Worm (Caenorhabditis elegans): ENCODE results near the gene F23H12.3.

F23H12.3 gene

DNA sequence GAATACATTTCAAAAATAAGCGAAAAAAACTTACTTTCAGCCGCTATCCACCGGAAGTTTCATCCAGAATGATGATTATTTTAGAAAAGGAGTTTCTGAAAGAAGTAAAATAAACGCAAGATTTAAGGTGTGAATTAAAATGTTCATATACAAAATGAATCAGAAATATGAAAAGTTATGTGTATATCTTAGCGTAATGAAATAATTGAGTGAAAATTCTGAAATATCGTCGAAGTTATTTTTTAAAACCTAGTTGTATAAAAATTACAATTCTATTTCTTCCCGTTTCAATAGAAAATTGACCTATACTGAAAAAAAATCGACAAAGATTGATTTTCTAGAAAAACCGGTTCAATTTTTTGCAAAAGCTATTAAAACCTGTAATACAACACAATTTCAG, 7.1 kb upstream of the F23H12.3 start, which contains the start of gene twk-13:
twk-13 (minus strand) TSS at position 101 of the 400 bp plus-strand sequence.
- TF ChIP-seq aly-1 (tag; optimal IDR thresholded peaks at IDR 0.05) (no peak), pes-1 (GFP tag; IDR thresholded peaks at IDR 0.05) (no peak), B0310.2 (tag; optimal IDR thresholded peaks at IDR 0.05) (no peak), hmg-4 (GFP tag; optimal IDR thresholded peaks at IDR 0.05) (no peak), hmbx-1 (tag; optimal IDR thresholded peaks at IDR 0.05) (no peak), hnd-1 (tag; optimal IDR thresholded peaks at IDR 0.05) (no peak), ceh-13 (GFP tag; optimal IDR thresholded peaks at IDR 0.05) (no peak), ceh-36 (tag; optimal IDR thresholded peaks at IDR 0.05) (no peak), tbx-11 (GFP tag; IDR thresholded peaks at IDR 0.05) (no peak), flt-1 (GFP tag; IDR thresholded peaks at IDR 0.05) (no peak), F13C5.2 (tag; optimal IDR thresholded peaks at IDR 0.05) (no peak), tbx-37 (GFP tag; conservative IDR thresholded peaks at IDR 0.05) (no peak), ets-7 (tag; optimal IDR thresholded peaks at IDR 0.05) (no peak), tra-4 (tag; optimal IDR thresholded peaks at IDR 0.05) (no peak)

DNA sequence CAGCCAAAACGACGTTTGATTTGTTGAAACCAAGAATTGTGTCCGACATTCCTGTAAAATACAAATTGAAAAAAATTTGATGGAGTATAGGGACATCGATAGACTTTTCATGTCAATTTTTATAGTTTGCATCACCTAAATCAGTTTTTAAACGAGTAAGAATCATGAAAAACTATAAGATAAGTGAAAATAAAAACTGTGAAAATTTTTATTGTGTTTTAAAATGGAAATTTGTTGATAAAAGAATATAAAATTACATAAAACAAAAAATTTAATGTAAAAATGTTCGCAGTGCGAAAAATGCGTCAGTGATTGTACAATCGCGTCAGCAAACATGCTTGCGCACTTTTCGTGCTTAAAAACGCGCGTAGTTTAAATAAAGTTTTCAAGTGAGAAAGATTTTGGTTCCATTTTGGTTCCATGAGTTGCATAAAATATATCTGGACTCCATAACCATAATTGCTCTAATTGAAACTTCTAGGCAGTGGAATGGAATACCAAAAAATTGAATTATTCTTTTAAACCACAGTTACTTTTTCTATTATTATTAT, 1.5 kb upstream of the F23H12.3 start, which contains the start of gene tomm-20:
tomm-20 (minus strand) TSS at position 51 of the 551 bp plus-strand sequence.
- no peak for TF ChIP-seq sea-1 (GFP tag; conservative IDR thresholded peaks at IDR 0.05)
- TF ChIP-seq B0310.2 (tag; optimal IDR thresholded peaks at IDR 0.05) = no peak
- peak; percentile 29 for TF ChIP-seq hnd-1 (tag; optimal IDR thresholded peaks at IDR 0.05)
- TF ChIP-seq scrt-1 (GFP tag; IDR thresholded peaks at IDR 0.05) = peak; percentile 72
- TF ChIP-seq tra-4 (tag; optimal IDR thresholded peaks at IDR 0.05) = no peak
- no peak for TF ChIP-seq hmg-4 (GFP tag; optimal IDR thresholded peaks at IDR 0.05)
- TF ChIP-seq ceh-36 (tag; optimal IDR thresholded peaks at IDR 0.05) = peak; percentile 36
- no peak for TF ChIP-seq ama-1 (optimal IDR thresholded peaks at IDR 0.05)
- peak; percentile 65; the same call in 1 of the 2 replicates for TF ChIP-seq flt-1 (GFP tag; IDR thresholded peaks at IDR 0.05)
- peak; percentile 2 for TF ChIP-seq hmbx-1 (tag; optimal IDR thresholded peaks at IDR 0.05)
- TF ChIP-seq aly-1 (tag; optimal IDR thresholded peaks at IDR 0.05) = no peak
- TF ChIP-seq F13C5.2 (tag; optimal IDR thresholded peaks at IDR 0.05) = peak; percentile 91
- peak; percentile 60; the same call in 1 of the 2 replicates for TF ChIP-seq pes-1 (GFP tag; IDR thresholded peaks at IDR 0.05)
- peak; percentile 2 for TF ChIP-seq ceh-13 (GFP tag; optimal IDR thresholded peaks at IDR 0.05)
- TF ChIP-seq tbx-37 (GFP tag; conservative IDR thresholded peaks at IDR 0.05) = peak; percentile 50; the same call in 1 of the 2 replicates
- no peak for TF ChIP-seq ets-7 (tag; optimal IDR thresholded peaks at IDR 0.05)
- peak; percentile 76 for TF ChIP-seq tbx-11 (GFP tag; IDR thresholded peaks at IDR 0.05)

DNA sequence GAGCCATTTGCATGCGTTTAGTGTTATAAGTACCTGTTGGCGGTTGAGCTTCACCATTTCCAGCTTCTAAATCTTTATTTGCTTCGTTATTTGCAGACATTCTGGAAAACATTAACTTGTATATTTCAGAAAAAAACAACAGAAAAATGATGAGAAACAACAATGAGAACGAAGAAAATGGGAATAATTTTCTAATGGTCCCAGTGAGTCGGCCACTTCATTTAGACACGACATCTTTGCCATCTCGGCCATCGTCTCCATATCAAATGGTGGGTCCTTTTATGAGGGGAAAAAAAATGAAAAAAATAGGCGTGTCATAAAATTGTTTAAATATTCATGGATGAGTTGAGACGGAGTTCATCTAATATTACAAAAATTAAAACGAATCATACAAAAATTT, 863 bp downstream of the F23H12.3 start, which contains the start of gene snb-2:
snb-2 (minus strand) TSS at position 101 of the 400 bp plus-strand sequence.
- TF ChIP-seq tbx-11 (GFP tag; IDR thresholded peaks at IDR 0.05) (no peak), pes-1 (GFP tag; IDR thresholded peaks at IDR 0.05) (no peak), ama-1 (optimal IDR thresholded peaks at IDR 0.05) (no peak), tra-4 (tag; optimal IDR thresholded peaks at IDR 0.05) (no peak), F13C5.2 (tag; optimal IDR thresholded peaks at IDR 0.05) (no peak), B0310.2 (tag; optimal IDR thresholded peaks at IDR 0.05) (no peak), ceh-13 (GFP tag; optimal IDR thresholded peaks at IDR 0.05) (no peak), flt-1 (GFP tag; IDR thresholded peaks at IDR 0.05) (no peak), hmbx-1 (tag; optimal IDR thresholded peaks at IDR 0.05) (no peak), ets-7 (tag; optimal IDR thresholded peaks at IDR 0.05) (no peak), ceh-36 (tag; optimal IDR thresholded peaks at IDR 0.05) (no peak), sea-1 (GFP tag; conservative IDR thresholded peaks at IDR 0.05) (no peak), hmg-4 (GFP tag; optimal IDR thresholded peaks at IDR 0.05) (no peak), hnd-1 (tag; optimal IDR thresholded peaks at IDR 0.05) (no peak)

DNA sequence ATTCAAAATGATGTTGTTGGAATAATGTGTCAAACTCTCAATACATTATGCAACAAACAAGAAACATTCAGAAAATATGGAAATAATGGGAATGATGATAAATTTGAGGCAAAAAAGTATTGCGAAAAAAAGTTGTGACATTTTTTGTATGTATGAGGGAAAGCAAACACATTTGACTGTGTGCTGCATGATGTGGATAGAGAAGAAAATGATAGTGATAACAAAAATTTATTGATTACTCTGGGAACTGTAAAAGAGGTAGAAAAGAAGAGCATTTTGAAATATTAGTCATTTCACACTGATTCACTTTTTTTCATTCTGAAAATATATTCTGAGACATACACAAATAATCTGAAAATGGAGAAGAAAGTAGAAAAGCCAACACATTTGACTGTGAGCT, 2.9 kb downstream of the F23H12.3 start:
- TF ChIP-seq F13C5.2 (tag; optimal IDR thresholded peaks at IDR 0.05) = no peak
- TF ChIP-seq sea-1 (GFP tag; conservative IDR thresholded peaks at IDR 0.05) = no peak
- no peak for TF ChIP-seq tbx-37 (GFP tag; conservative IDR thresholded peaks at IDR 0.05)
- no peak for TF ChIP-seq tra-4 (tag; optimal IDR thresholded peaks at IDR 0.05)
- no peak for TF ChIP-seq ama-1 (optimal IDR thresholded peaks at IDR 0.05)
- no peak for TF ChIP-seq flt-1 (GFP tag; IDR thresholded peaks at IDR 0.05)
- TF ChIP-seq ceh-36 (tag; optimal IDR thresholded peaks at IDR 0.05) = no peak
- TF ChIP-seq scrt-1 (GFP tag; IDR thresholded peaks at IDR 0.05) = no peak
- no peak for TF ChIP-seq tbx-11 (GFP tag; IDR thresholded peaks at IDR 0.05)
- TF ChIP-seq ets-7 (tag; optimal IDR thresholded peaks at IDR 0.05) = no peak
- no peak for TF ChIP-seq ceh-13 (GFP tag; optimal IDR thresholded peaks at IDR 0.05)
- no peak for TF ChIP-seq hmbx-1 (tag; optimal IDR thresholded peaks at IDR 0.05)
- no peak for TF ChIP-seq B0310.2 (tag; optimal IDR thresholded peaks at IDR 0.05)
- TF ChIP-seq hmg-4 (GFP tag; optimal IDR thresholded peaks at IDR 0.05) = no peak
- no peak for TF ChIP-seq hnd-1 (tag; optimal IDR thresholded peaks at IDR 0.05)
- no peak for TF ChIP-seq pes-1 (GFP tag; IDR thresholded peaks at IDR 0.05)
- no peak for TF ChIP-seq aly-1 (tag; optimal IDR thresholded peaks at IDR 0.05)

DNA sequence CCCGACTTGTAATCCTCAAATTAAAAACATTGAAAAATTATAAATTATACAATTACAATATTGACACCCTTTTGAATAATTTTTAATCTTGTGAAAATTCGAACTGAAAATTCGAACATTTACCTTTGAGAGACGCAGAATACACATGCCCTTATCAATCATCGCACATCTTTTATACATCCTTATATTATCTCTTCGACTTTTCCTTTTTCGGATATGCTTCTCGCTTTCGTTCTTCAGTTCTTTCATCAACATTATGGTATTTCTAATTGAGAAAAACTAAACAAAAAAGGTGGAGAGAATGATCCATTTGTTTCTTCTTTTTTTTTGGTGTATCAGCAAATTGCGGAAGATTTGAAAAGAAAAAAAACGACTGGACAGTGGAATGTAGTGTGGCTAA, 4.4 kb downstream of the F23H12.3 start:
- TF ChIP-seq ceh-13 (GFP tag; optimal IDR thresholded peaks at IDR 0.05) (no peak), hnd-1 (tag; optimal IDR thresholded peaks at IDR 0.05) (no peak), B0310.2 (tag; optimal IDR thresholded peaks at IDR 0.05) (no peak)

DNA sequence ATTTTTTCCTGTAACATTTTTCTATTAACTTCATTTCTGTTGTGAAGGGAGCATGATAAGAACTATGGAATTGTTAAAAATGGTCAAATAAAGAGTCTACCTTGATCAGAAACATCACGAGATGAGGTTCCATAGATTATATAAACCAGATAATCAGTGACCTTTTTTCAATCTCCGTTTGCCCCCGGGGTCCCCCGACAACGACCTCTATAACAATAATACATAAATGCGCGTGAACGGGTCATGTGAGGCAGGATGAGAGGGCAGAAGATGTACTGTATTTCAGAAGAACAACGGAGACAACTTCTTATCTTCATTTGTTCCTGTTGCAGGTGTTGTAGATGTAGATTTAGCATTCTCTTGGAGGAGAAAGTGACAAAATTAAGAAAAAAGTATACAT, 6.9 kb downstream of the F23H12.3 start:
- no peak for TF ChIP-seq scrt-1 (GFP tag; IDR thresholded peaks at IDR 0.05)
- no peak for TF ChIP-seq tra-4 (tag; optimal IDR thresholded peaks at IDR 0.05)
- no peak for TF ChIP-seq ets-7 (tag; optimal IDR thresholded peaks at IDR 0.05)
- no peak for TF ChIP-seq F13C5.2 (tag; optimal IDR thresholded peaks at IDR 0.05)
- TF ChIP-seq flt-1 (GFP tag; IDR thresholded peaks at IDR 0.05) = no peak
- no peak for TF ChIP-seq sea-1 (GFP tag; conservative IDR thresholded peaks at IDR 0.05)

DNA sequence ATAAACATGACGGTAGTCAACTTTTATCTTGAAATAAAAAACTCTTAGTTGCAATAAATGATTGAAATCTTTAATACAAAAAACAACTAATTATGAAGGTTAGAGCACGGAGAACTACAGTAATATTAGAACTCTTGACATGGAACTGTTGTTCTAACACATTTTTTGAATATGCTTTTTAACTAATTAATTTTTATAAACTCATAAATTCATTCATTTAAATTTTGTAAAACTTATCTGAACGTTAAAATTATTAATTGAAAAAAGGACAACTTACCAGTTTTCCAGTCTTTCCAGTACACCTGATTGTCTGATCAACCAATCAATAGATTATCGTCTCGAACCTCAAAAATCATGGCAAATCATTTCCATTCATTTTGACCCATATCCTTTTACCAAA, 7.5 kb downstream of the F23H12.3 start, which contains the start of gene sqt-3:
sqt-3 (plus strand) TSS at position 301 of the 400 bp plus-strand sequence.
- TF ChIP-seq ceh-13 (GFP tag; optimal IDR thresholded peaks at IDR 0.05) = no peak
- no peak for TF ChIP-seq F13C5.2 (tag; optimal IDR thresholded peaks at IDR 0.05)
- no peak for TF ChIP-seq tbx-11 (GFP tag; IDR thresholded peaks at IDR 0.05)
- no peak for TF ChIP-seq flt-1 (GFP tag; IDR thresholded peaks at IDR 0.05)
- no peak for TF ChIP-seq aly-1 (tag; optimal IDR thresholded peaks at IDR 0.05)
- no peak for TF ChIP-seq hmbx-1 (tag; optimal IDR thresholded peaks at IDR 0.05)
- no peak for TF ChIP-seq hmg-4 (GFP tag; optimal IDR thresholded peaks at IDR 0.05)
- TF ChIP-seq pes-1 (GFP tag; IDR thresholded peaks at IDR 0.05) = no peak
- no peak for TF ChIP-seq B0310.2 (tag; optimal IDR thresholded peaks at IDR 0.05)
- TF ChIP-seq tbx-37 (GFP tag; conservative IDR thresholded peaks at IDR 0.05) = no peak
